Fruit fly (Drosophila melanogaster): Measurements from ENCODE around the gene CG33340.

The CG33340 gene

dm6 chr3R:24341251-24341650 is 21.7 kb upstream of the CG33340 start, which contains the start of gene Ms:
Ms (plus strand) TSS chr3R:24341551.
- no peak for TF ChIP-seq sage (GFP tag; optimal IDR thresholded peaks at IDR 0.05)
- TF ChIP-seq h (GFP tag; optimal IDR thresholded peaks at IDR 0.05) = no peak
- no peak for TF ChIP-seq Mio (GFP tag; optimal IDR thresholded peaks at IDR 0.05)
- TF ChIP-seq usp (GFP tag; optimal IDR thresholded peaks at IDR 0.05) = no peak
- no peak for TF ChIP-seq woc (GFP tag; optimal IDR thresholded peaks at IDR 0.05)
- TF ChIP-seq GATAd (GFP tag; optimal IDR thresholded peaks at IDR 0.05) = no peak
- TF ChIP-seq Hnf4 (GFP tag; optimal IDR thresholded peaks at IDR 0.05) = no peak
- TF ChIP-seq jim (GFP tag; optimal IDR thresholded peaks at IDR 0.05) = no peak
- TF ChIP-seq sv (GFP tag; optimal IDR thresholded peaks at IDR 0.05) = no peak
- no peak for TF ChIP-seq dl (GFP tag; optimal IDR thresholded peaks at IDR 0.05; ENCODE audit: insufficient read depth in 1 of 2, partially characterized antibody in 2 of 2)
- TF ChIP-seq lola (GFP tag; optimal IDR thresholded peaks at IDR 0.05) = no peak
- TF ChIP-seq Jra (GFP tag; optimal IDR thresholded peaks at IDR 0.05) = no peak
- no peak for TF ChIP-seq Vsx2 (GFP tag; optimal IDR thresholded peaks at IDR 0.05; ENCODE audit: partially characterized antibody)
- TF ChIP-seq Myc (optimal IDR thresholded peaks at IDR 0.05) = no peak
- TF ChIP-seq CrebA (GFP tag; optimal IDR thresholded peaks at IDR 0.05; ENCODE audit: borderline replicate concordance) = no peak

- TF ChIP-seq Myc (optimal IDR thresholded peaks at IDR 0.05) (peak; percentile 87), Dif (GFP tag; optimal IDR thresholded peaks at IDR 0.05; ENCODE audit: partially characterized antibody) (no peak), pan (optimal IDR thresholded peaks at IDR 0.05) (no peak), dmrt93B (GFP tag; optimal IDR thresholded peaks at IDR 0.05) (no peak), rgr (GFP tag; optimal IDR thresholded peaks at IDR 0.05) (no peak), HLH106 (tag; optimal IDR thresholded peaks at IDR 0.05) (no peak), Hr78 (GFP tag; optimal IDR thresholded peaks at IDR 0.05) (no peak), Hnf4 (GFP tag; optimal IDR thresholded peaks at IDR 0.05) (no peak), ey (GFP tag; optimal IDR thresholded peaks at IDR 0.05) (peak; percentile 59), Jra (GFP tag; optimal IDR thresholded peaks at IDR 0.05) (no peak), tai (GFP tag; optimal IDR thresholded peaks at IDR 0.05) (no peak), CG32264 (GFP tag; optimal IDR thresholded peaks at IDR 0.05) (peak; percentile 37), Dfd (GFP tag; optimal IDR thresholded peaks at IDR 0.05) (no peak), psq (GFP tag; optimal IDR thresholded peaks at IDR 0.05) (peak; percentile 54), foxo (GFP tag; optimal IDR thresholded peaks at IDR 0.05) (no peak), CG9705 (GFP tag; optimal IDR thresholded peaks at IDR 0.05) (peak; percentile 45), Sp1 (GFP tag; optimal IDR thresholded peaks at IDR 0.05) (no peak), sv (GFP tag; optimal IDR thresholded peaks at IDR 0.05) (peak; percentile 56), brk (GFP tag; optimal IDR thresholded peaks at IDR 0.05) (no peak), GATAd (GFP tag; optimal IDR thresholded peaks at IDR 0.05) (no peak)
Observed at dm6 chr3R:24348420-24349190, 14.3 kb upstream of the CG33340 start, which contains the start of the genes CG5746 and CG6454. CG5746 (minus strand) TSS chr3R:24348791. CG6454 (plus strand) TSS chr3R:24349182.

DNA sequence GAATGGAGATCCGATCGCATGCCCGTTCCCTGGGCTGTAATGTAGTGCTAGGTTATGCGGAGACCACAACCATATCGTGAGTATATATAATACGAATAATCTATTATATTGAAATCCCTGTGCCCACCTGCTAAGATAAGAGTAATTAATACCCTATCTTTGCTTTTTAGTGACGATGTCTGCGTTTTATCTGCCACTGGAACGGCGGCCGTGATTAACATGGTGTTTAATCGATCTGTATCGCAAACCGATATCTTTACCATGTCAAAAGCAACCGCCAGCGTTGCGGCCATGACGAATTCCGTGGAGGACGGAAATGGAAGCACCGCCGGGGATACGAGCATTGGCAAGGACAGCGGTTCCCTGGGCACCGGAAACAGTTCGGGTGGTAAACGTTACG is 9.5 kb upstream of the CG33340 start:
- no peak for TF ChIP-seq brk (GFP tag; optimal IDR thresholded peaks at IDR 0.05)
- no peak for TF ChIP-seq N (GFP tag; optimal IDR thresholded peaks at IDR 0.05)
- no peak for TF ChIP-seq woc (GFP tag; optimal IDR thresholded peaks at IDR 0.05)
- no peak for TF ChIP-seq Jra (GFP tag; optimal IDR thresholded peaks at IDR 0.05)
- no peak for TF ChIP-seq Mio (GFP tag; optimal IDR thresholded peaks at IDR 0.05)
- TF ChIP-seq ey (GFP tag; optimal IDR thresholded peaks at IDR 0.05) = no peak
- no peak for TF ChIP-seq lola (GFP tag; optimal IDR thresholded peaks at IDR 0.05)
- TF ChIP-seq br (GFP tag; optimal IDR thresholded peaks at IDR 0.05) = no peak
- no peak for TF ChIP-seq Rel (GFP tag; optimal IDR thresholded peaks at IDR 0.05)
- no peak for TF ChIP-seq Rel (tag; optimal IDR thresholded peaks at IDR 0.05)
- TF ChIP-seq Myc (optimal IDR thresholded peaks at IDR 0.05) = no peak
- no peak for TF ChIP-seq Vsx2 (GFP tag; optimal IDR thresholded peaks at IDR 0.05; ENCODE audit: partially characterized antibody)

- TF ChIP-seq N (GFP tag; optimal IDR thresholded peaks at IDR 0.05) = no peak
- TF ChIP-seq jim (GFP tag; optimal IDR thresholded peaks at IDR 0.05) = no peak
- TF ChIP-seq Hr83 (GFP tag; optimal IDR thresholded peaks at IDR 0.05; ENCODE audit: poor library complexity, severe bottlenecking) = no peak
- no peak for TF ChIP-seq CG9705 (GFP tag; optimal IDR thresholded peaks at IDR 0.05)
- no peak for TF ChIP-seq Dfd (GFP tag; optimal IDR thresholded peaks at IDR 0.05)
- TF ChIP-seq Abd-B (GFP tag; optimal IDR thresholded peaks at IDR 0.05) = no peak
- no peak for TF ChIP-seq HLH106 (tag; optimal IDR thresholded peaks at IDR 0.05)
- no peak for TF ChIP-seq dsf (GFP tag; optimal IDR thresholded peaks at IDR 0.05; ENCODE audit: borderline replicate concordance)
- no peak for TF ChIP-seq fru (GFP tag; optimal IDR thresholded peaks at IDR 0.05)
- TF ChIP-seq ey (GFP tag; optimal IDR thresholded peaks at IDR 0.05) = no peak
- no peak for TF ChIP-seq Myc (optimal IDR thresholded peaks at IDR 0.05)
- no peak for TF ChIP-seq usp (GFP tag; optimal IDR thresholded peaks at IDR 0.05)
- TF ChIP-seq br (GFP tag; optimal IDR thresholded peaks at IDR 0.05) = no peak
- no peak for TF ChIP-seq Jra (GFP tag; optimal IDR thresholded peaks at IDR 0.05)
- no peak for TF ChIP-seq pan (optimal IDR thresholded peaks at IDR 0.05)
- TF ChIP-seq brk (GFP tag; optimal IDR thresholded peaks at IDR 0.05) = no peak
- no peak for TF ChIP-seq h (GFP tag; optimal IDR thresholded peaks at IDR 0.05)
- TF ChIP-seq dmrt93B (GFP tag; optimal IDR thresholded peaks at IDR 0.05) = no peak
Observed at dm6 chr3R:24357698-24358097, 5.2 kb upstream of the CG33340 start, which contains the start of gene Golgin84. Golgin84 (minus strand) TSS chr3R:24357938.

All from whole organism, wandering third instar larva.